Worm (Caenorhabditis elegans) whole organism, L3 larva: ENCODE data around the gene col-41.

Experiments used
- aly-2 ChIP-seq: fragments of 150-350 bp; optimal IDR thresholded peaks from 2 replicates; lab custom pipeline; 2014; ENCODE audit warnings: missing biosample characterization, missing genetic modification characterization
- fos-1 ChIP-seq: fragments of 150-350 bp; optimal IDR thresholded peaks from 2 replicates; lab custom pipeline; 2014; ENCODE audit warnings: missing biosample characterization, missing genetic modification characterization
- jun-1 ChIP-seq: fragments of 150-350 bp; optimal IDR thresholded peaks from 2 replicates; lab custom pipeline; 2014; ENCODE audit warnings: missing biosample characterization, missing genetic modification reagents, missing genetic modification characterization
- nhr-76 ChIP-seq: fragments of 150-350 bp; sonication (generic microtip); optimal IDR thresholded peaks from 5 replicates; lab custom pipeline; 2014; ENCODE audit warnings: missing biosample characterization, missing genetic modification characterization
- skn-1 ChIP-seq: fragments of 150-350 bp; optimal IDR thresholded peaks from 2 replicates; lab custom pipeline; 2014; ENCODE audit warnings: missing biosample characterization, missing genetic modification characterization

ce11 chrX:15221865-15222551 lies 45.7 kb upstream of the col-41 start:
- no peak for TF ChIP-seq jun-1 (tag; lab: Kevin White, UChicago)
- TF ChIP-seq aly-2 (tag; lab: Kevin White, UChicago), result no peak
- no peak for TF ChIP-seq nhr-76 (tag; lab: Kevin White, UChicago)
- TF ChIP-seq skn-1, result no peak
- TF ChIP-seq fos-1 (tag; lab: Kevin White, UChicago), result no peak
